Fruit fly (Drosophila melanogaster): Measurements from ENCODE around the gene rngo.

rngo gene

dm6 chrX:16427786-16428400 lies 13.3 kb upstream of the rngo start:
- no peak for TF ChIP-seq CTCF (optimal IDR thresholded peaks at IDR 0.05)
- TF ChIP-seq CG8478 (optimal IDR thresholded peaks at IDR 0.05): no peak

- TF ChIP-seq CTCF (optimal IDR thresholded peaks at IDR 0.05) (no peak), CG8478 (optimal IDR thresholded peaks at IDR 0.05) (no peak)
Observed at dm6 chrX:16428476-16428875, 12.8 kb upstream of the rngo start.

- TF ChIP-seq CTCF (optimal IDR thresholded peaks at IDR 0.05): no peak
- TF ChIP-seq CG8478 (optimal IDR thresholded peaks at IDR 0.05): no peak
Observed at dm6 chrX:16442361-16442760, 1.1 kb downstream of the rngo start.

dm6 chrX:16446769-16447168 lies 5.5 kb downstream of the rngo start, which contains the start of gene eIF2alpha:
Gene eIF2alpha, minus strand, starts transcription at chrX:16446993.
- TF ChIP-seq CTCF (optimal IDR thresholded peaks at IDR 0.05): peak; percentile 10 to 13
- no peak for TF ChIP-seq CG8478 (optimal IDR thresholded peaks at IDR 0.05)

- no peak for TF ChIP-seq CG8478 (optimal IDR thresholded peaks at IDR 0.05)
- TF ChIP-seq CTCF (optimal IDR thresholded peaks at IDR 0.05): no peak
Observed at dm6 chrX:16448252-16449191, 7.3 kb downstream of the rngo start, which contains the start of the genes CG34015 and eIF4H1. Gene CG34015, minus strand, starts transcription at chrX:16448302. Gene eIF4H1, plus strand, starts transcription at chrX:16448665.

- TF ChIP-seq CG8478 (optimal IDR thresholded peaks at IDR 0.05) (no peak), CTCF (optimal IDR thresholded peaks at IDR 0.05) (no peak)
Observed at dm6 chrX:16449316-16449715, 8.1 kb downstream of the rngo start.

dm6 chrX:16456582-16456981 lies 15.3 kb downstream of the rngo start:
- no peak for TF ChIP-seq CG8478 (optimal IDR thresholded peaks at IDR 0.05)
- TF ChIP-seq CTCF (optimal IDR thresholded peaks at IDR 0.05): no peak

dm6 chrX:16458551-16458950 lies 17.3 kb downstream of the rngo start:
- TF ChIP-seq CG8478 (optimal IDR thresholded peaks at IDR 0.05) (no peak), CTCF (optimal IDR thresholded peaks at IDR 0.05) (no peak)

- no peak for TF ChIP-seq CTCF (optimal IDR thresholded peaks at IDR 0.05)
Observed at dm6 chrX:16484533-16484932, 43.3 kb downstream of the rngo start.
